Worm (Caenorhabditis elegans) whole organism, L3 larva: ENCODE results near the gene eri-9.
A peak's percentile ranks its signal among the peaks of the same experiment; 100 is the strongest.

Source experiments
- R02D3.7 ChIP-seq: fragments of 150-350 bp; optimal IDR thresholded peaks from 2 replicates; lab custom pipeline; 2014; ENCODE audit warnings: missing biosample characterization, missing genetic modification characterization
- ZK546.5 ChIP-seq: sonication (generic microtip); optimal IDR thresholded peaks from 2 replicates; lab custom pipeline; 2017; ENCODE audit warnings: missing biosample characterization, missing genetic modification characterization
- aly-2 ChIP-seq: fragments of 150-350 bp; optimal IDR thresholded peaks from 2 replicates; lab custom pipeline; 2014; ENCODE audit warnings: missing biosample characterization, missing genetic modification characterization
- ama-1 ChIP-seq: fragments of 150-350 bp; optimal IDR thresholded peaks from 2 replicates; lab custom pipeline; 2018
- ceh-16 ChIP-seq: sonication (generic microtip); optimal IDR thresholded peaks from 2 replicates; lab custom pipeline; 2017; ENCODE audit warnings: missing biosample characterization, missing genetic modification characterization
- ceh-28 ChIP-seq: fragments of 150-350 bp; optimal IDR thresholded peaks from 2 replicates; lab custom pipeline; 2014; ENCODE audit warnings: missing biosample characterization, missing genetic modification reagents, missing genetic modification characterization
- ceh-82 ChIP-seq: fragments of 150-350 bp; optimal IDR thresholded peaks from 2 replicates; lab custom pipeline; 2014; ENCODE audit warnings: missing biosample characterization, missing genetic modification characterization
- ceh-9 ChIP-seq: sonication (generic microtip); optimal IDR thresholded peaks from 2 replicates; lab custom pipeline; 2018; ENCODE audit warnings: missing biosample characterization, missing genetic modification characterization
- daf-12 ChIP-seq: fragments of 150-350 bp; optimal IDR thresholded peaks from 2 replicates; lab custom pipeline; 2014; ENCODE audit warnings: missing biosample characterization, missing genetic modification reagents, missing genetic modification characterization
- egl-27 ChIP-seq: sonication (generic microtip); optimal IDR thresholded peaks from 4 replicates; lab custom pipeline; 2017; ENCODE audit warnings: missing biosample characterization, missing genetic modification reagents, missing genetic modification characterization
- egl-5 ChIP-seq: fragments of 150-350 bp; optimal IDR thresholded peaks from 2 replicates; lab custom pipeline; 2017; ENCODE audit warnings: missing biosample characterization, missing genetic modification reagents, missing genetic modification characterization, inconsistent platforms
- elt-2 ChIP-seq: sonication (generic microtip); optimal IDR thresholded peaks from 2 replicates; lab custom pipeline; 2016; ENCODE audit warnings: missing genetic modification reagents, mild to moderate bottlenecking, missing genetic modification characterization, missing compliant biosample characterization
- elt-3 ChIP-seq, 3 experiments: fragments of 150-350 bp in 1 of 3; sonication (generic microtip) in 2 of 3; optimal IDR thresholded peaks; 2 replicates in 2 of 3; 4 replicates in 1 of 3; lab custom pipeline; 2014 to 2017; ENCODE audit warnings: missing biosample characterization in 3 of 3, missing genetic modification characterization in 3 of 3
- eor-1 ChIP-seq, 2 experiments: fragments of 150-350 bp; optimal IDR thresholded peaks; 2 replicates each; lab custom pipeline; 2014 to 2018; ENCODE audit warnings: missing biosample characterization in 2 of 2, missing genetic modification characterization in 2 of 2
- fkh-10 ChIP-seq: sonication (generic microtip); optimal IDR thresholded peaks from 2 replicates; lab custom pipeline; 2017; ENCODE audit warnings: missing biosample characterization, missing genetic modification reagents, missing genetic modification characterization
- fos-1 ChIP-seq: fragments of 150-350 bp; optimal IDR thresholded peaks from 2 replicates; lab custom pipeline; 2014; ENCODE audit warnings: missing biosample characterization, missing genetic modification characterization
- hmg-11 ChIP-seq: sonication (generic microtip); optimal IDR thresholded peaks from 2 replicates; lab custom pipeline; 2016; ENCODE audit warnings: missing genetic modification characterization, missing compliant biosample characterization
- jun-1 ChIP-seq: fragments of 150-350 bp; optimal IDR thresholded peaks from 2 replicates; lab custom pipeline; 2014; ENCODE audit warnings: missing biosample characterization, missing genetic modification reagents, missing genetic modification characterization
- lin-15B ChIP-seq: fragments of 150-350 bp; optimal IDR thresholded peaks from 2 replicates; lab custom pipeline; 2014; ENCODE audit warnings: missing biosample characterization, missing genetic modification characterization
- lsy-12 ChIP-seq: sonication (generic microtip); optimal IDR thresholded peaks from 2 replicates; lab custom pipeline; 2016; ENCODE audit warnings: mild to moderate bottlenecking, missing genetic modification characterization, missing compliant biosample characterization
- mdl-1 ChIP-seq: fragments of 150-350 bp; optimal IDR thresholded peaks from 2 replicates; lab custom pipeline; 2014; ENCODE audit warnings: missing biosample characterization, missing genetic modification characterization
- nfya-1 ChIP-seq: sonication (generic microtip); optimal IDR thresholded peaks from 2 replicates; lab custom pipeline; 2017; ENCODE audit warnings: missing genetic modification characterization, mild to moderate bottlenecking, missing compliant biosample characterization, antibody characterized with exemption, moderate library complexity; ENCODE audit not compliant: insufficient read depth
- nhr-11 ChIP-seq: fragments of 150-350 bp; optimal IDR thresholded peaks from 2 replicates; lab custom pipeline; 2014; ENCODE audit warnings: missing biosample characterization, missing genetic modification characterization
- nhr-12 ChIP-seq: fragments of 150-350 bp; optimal IDR thresholded peaks from 2 replicates; lab custom pipeline; 2014; ENCODE audit warnings: missing biosample characterization, missing genetic modification characterization
- nhr-23 ChIP-seq: fragments of 150-350 bp; optimal IDR thresholded peaks from 2 replicates; lab custom pipeline; 2014; ENCODE audit warnings: missing biosample characterization, missing genetic modification reagents, missing genetic modification characterization
- nhr-237 ChIP-seq: fragments of 150-350 bp; optimal IDR thresholded peaks from 2 replicates; lab custom pipeline; 2014; ENCODE audit warnings: missing biosample characterization, missing genetic modification characterization
- nhr-28 ChIP-seq: fragments of 150-350 bp; optimal IDR thresholded peaks from 2 replicates; lab custom pipeline; 2014; ENCODE audit warnings: missing biosample characterization, missing genetic modification characterization
- nhr-43 ChIP-seq: sonication (generic microtip); optimal IDR thresholded peaks from 2 replicates; lab custom pipeline; 2016; ENCODE audit warnings: mild to moderate bottlenecking, missing genetic modification characterization, missing compliant biosample characterization; ENCODE audit not compliant: poor library complexity, severe bottlenecking
- nhr-67 ChIP-seq: fragments of 150-350 bp; optimal IDR thresholded peaks from 2 replicates; lab custom pipeline; 2014; ENCODE audit warnings: missing biosample characterization, missing genetic modification characterization
- nhr-76 ChIP-seq: fragments of 150-350 bp; sonication (generic microtip); optimal IDR thresholded peaks from 5 replicates; lab custom pipeline; 2014; ENCODE audit warnings: missing biosample characterization, missing genetic modification characterization
- nhr-77 ChIP-seq: fragments of 150-350 bp; optimal IDR thresholded peaks from 2 replicates; lab custom pipeline; 2014; ENCODE audit warnings: missing biosample characterization, missing genetic modification characterization
- pha-4 ChIP-seq: fragments of 150-350 bp; optimal IDR thresholded peaks from 2 replicates; lab custom pipeline; 2014; ENCODE audit warnings: missing biosample characterization, missing genetic modification reagents, missing genetic modification characterization
- pqm-1 ChIP-seq: fragments of 150-350 bp; optimal IDR thresholded peaks from 2 replicates; lab custom pipeline; 2017; ENCODE audit warnings: missing biosample characterization, missing genetic modification characterization, inconsistent platforms
- skn-1 ChIP-seq: fragments of 150-350 bp; optimal IDR thresholded peaks from 2 replicates; lab custom pipeline; 2014; ENCODE audit warnings: missing biosample characterization, missing genetic modification characterization
- snpc-4 ChIP-seq: fragments of 150-350 bp; optimal IDR thresholded peaks from 2 replicates; lab custom pipeline; 2014; ENCODE audit warnings: missing biosample characterization, missing genetic modification characterization
- tbx-2 ChIP-seq: sonication (generic microtip); optimal IDR thresholded peaks from 2 replicates; lab custom pipeline; 2016; ENCODE audit warnings: mild to moderate bottlenecking, missing genetic modification characterization, missing compliant biosample characterization
- unc-39 ChIP-seq: sonication (generic microtip); optimal IDR thresholded peaks from 4 replicates; lab custom pipeline; 2017; ENCODE audit warnings: missing biosample characterization, missing genetic modification characterization
- unc-62 ChIP-seq: fragments of 150-350 bp; sonication (generic microtip); optimal IDR thresholded peaks from 4 replicates; lab custom pipeline; 2014; ENCODE audit warnings: missing biosample characterization, missing genetic modification reagents, missing genetic modification characterization
- zag-1 ChIP-seq: fragments of 150-350 bp; optimal IDR thresholded peaks from 2 replicates; lab custom pipeline; 2014; ENCODE audit warnings: missing biosample characterization, missing genetic modification characterization
- ztf-11 ChIP-seq: fragments of 150-350 bp; optimal IDR thresholded peaks from 2 replicates; lab custom pipeline; 2014; ENCODE audit warnings: missing biosample characterization, missing genetic modification characterization

The eri-9 gene

DNA sequence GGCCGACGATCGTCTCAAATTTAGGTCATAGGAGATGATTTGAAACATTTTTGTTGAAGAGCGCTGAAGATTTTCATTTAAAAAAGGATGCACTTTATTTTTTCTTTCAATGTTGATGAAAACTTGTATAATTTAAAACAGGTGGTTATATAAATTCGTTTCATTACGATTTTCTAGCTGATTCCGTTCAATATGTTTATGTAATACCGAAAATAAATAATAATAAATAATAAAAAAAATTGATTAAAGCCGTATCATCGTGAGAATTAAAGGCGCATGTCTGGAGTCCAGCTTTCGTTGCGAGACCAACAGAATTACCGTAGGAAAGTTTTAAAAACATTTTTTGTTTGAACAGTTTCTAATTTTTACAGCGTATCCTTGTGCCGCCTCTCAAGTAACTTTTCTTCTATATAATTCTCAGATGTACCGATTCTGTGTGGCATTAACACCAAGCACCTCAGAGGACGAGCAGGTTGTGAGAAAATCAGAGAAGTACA lies at the start of gene eri-9, which contains the start of gene C26E6.12:
eri-9 (plus strand) TSS at position 248 of the 497 bp plus-strand sequence.
C26E6.12 (minus strand) TSS at position 51 of the 497 bp plus-strand sequence.
- no peak for TF ChIP-seq skn-1
- no peak for TF ChIP-seq nhr-23 (tag; lab: Kevin White, UChicago)
- TF ChIP-seq nhr-43 (tag; lab: Kevin White, UChicago), result no peak
- no peak for TF ChIP-seq ceh-16 (tag; lab: Kevin White, UChicago)
- no peak for TF ChIP-seq snpc-4 (tag; lab: Kevin White, UChicago)
- TF ChIP-seq ZK546.5 (tag; lab: Kevin White, UChicago), result no peak
- no peak for TF ChIP-seq lin-15B (tag; lab: Kevin White, UChicago)
- no peak for TF ChIP-seq jun-1 (tag; lab: Kevin White, UChicago)
- no peak for TF ChIP-seq nhr-11 (tag; lab: Kevin White, UChicago)
- no peak for TF ChIP-seq egl-5 (tag; lab: Kevin White, UChicago)
- no peak for TF ChIP-seq pqm-1 (tag; lab: Kevin White, UChicago)
- no peak for TF ChIP-seq lsy-12 (tag; lab: Kevin White, UChicago)
- TF ChIP-seq fos-1 (tag; lab: Kevin White, UChicago), result no peak
- no peak for TF ChIP-seq fkh-10
- TF ChIP-seq hmg-11, result no peak
- no peak for TF ChIP-seq ceh-82 (tag; lab: Kevin White, UChicago)

DNA sequence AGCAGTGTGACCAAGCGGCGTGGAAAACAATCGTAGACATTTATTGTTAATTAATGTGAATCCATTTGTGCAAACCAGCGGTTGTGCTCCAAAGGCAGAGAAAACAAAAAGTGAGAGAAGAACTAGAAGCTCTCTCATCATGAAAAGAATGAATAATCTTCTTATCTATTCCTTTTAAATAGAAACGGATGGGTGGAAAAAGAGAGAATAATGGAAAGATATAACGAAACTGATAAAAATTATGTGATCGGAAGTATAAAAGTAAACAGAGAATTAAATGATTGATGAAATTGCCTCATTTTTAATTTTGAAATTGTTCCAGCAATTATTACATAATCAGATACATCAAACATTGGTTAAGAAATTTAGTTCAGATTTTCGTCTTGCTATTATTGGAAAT lies 48.8 kb upstream of the eri-9 start, which contains the start of gene clec-5:
clec-5 (minus strand) TSS at position 178 of the 400 bp plus-strand sequence.
- TF ChIP-seq zag-1 (tag; lab: Kevin White, UChicago), result no peak
- no peak for TF ChIP-seq ama-1 (lab: Kevin White, UChicago)
- peak; percentile 68 for TF ChIP-seq elt-2 (tag; lab: Kevin White, UChicago)
- no peak for TF ChIP-seq nhr-67 (tag; lab: Kevin White, UChicago)
- no peak for TF ChIP-seq nhr-28 (tag; lab: Kevin White, UChicago)
- TF ChIP-seq nhr-11 (tag; lab: Kevin White, UChicago), result no peak
- no peak for TF ChIP-seq hmg-11
- TF ChIP-seq lsy-12 (tag; lab: Kevin White, UChicago), result no peak
- TF ChIP-seq nhr-23 (tag; lab: Kevin White, UChicago), result no peak
- TF ChIP-seq nhr-76, result no peak
- no peak for TF ChIP-seq ztf-11
- TF ChIP-seq ZK546.5 (tag; lab: Kevin White, UChicago), result no peak
- TF ChIP-seq ceh-16 (tag; lab: Kevin White, UChicago), result no peak
- peak; percentile 17 for TF ChIP-seq jun-1 (tag; lab: Kevin White, UChicago)
- no peak for TF ChIP-seq eor-1 (tag; optimal IDR thresholded peaks at IDR 0.05; lab: Kevin White, UChicago)
- no peak for TF ChIP-seq daf-12 (tag; lab: Kevin White, UChicago)
- TF ChIP-seq mdl-1 (tag; lab: Kevin White, UChicago), result no peak
- TF ChIP-seq pha-4 (tag; lab: Kevin White, UChicago), result peak; percentile 48
- TF ChIP-seq nhr-12, result no peak
- peak; percentile 54 for TF ChIP-seq pqm-1 (tag; lab: Kevin White, UChicago)
- no peak for TF ChIP-seq elt-3 (tag; optimal IDR thresholded peaks at IDR 0.05; lab: Kevin White, UChicago)

DNA sequence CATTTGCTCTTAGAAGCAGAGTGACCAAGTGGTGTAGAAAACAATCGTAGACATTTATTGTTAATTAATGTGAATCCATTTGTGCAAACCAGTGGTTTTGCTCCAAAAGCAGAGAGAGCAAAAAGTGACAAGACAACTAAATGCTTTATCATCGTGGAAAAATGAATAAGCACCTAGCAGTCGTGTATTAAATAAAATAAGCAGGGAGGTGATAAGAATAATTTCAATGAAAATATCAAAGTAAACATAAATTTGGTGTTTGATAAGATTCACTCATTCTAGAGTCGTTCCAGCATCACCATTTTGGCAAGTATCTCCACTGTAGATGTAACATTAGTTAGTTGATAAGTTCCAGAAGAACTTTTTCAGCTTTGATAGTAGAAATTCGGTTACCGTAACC lies 45.0 kb upstream of the eri-9 start, which contains the start of gene clec-6:
clec-6 (minus strand) TSS at position 154 of the 400 bp plus-strand sequence.
- TF ChIP-seq aly-2 (tag; lab: Kevin White, UChicago), result no peak
- TF ChIP-seq egl-27 (tag; lab: Kevin White, UChicago), result no peak
- no peak for TF ChIP-seq mdl-1 (tag; lab: Kevin White, UChicago)
- no peak for TF ChIP-seq ceh-9 (tag; lab: Kevin White, UChicago)
- TF ChIP-seq ztf-11, result no peak
- TF ChIP-seq unc-62, result no peak
- no peak for TF ChIP-seq ama-1 (lab: Kevin White, UChicago)
- TF ChIP-seq pqm-1 (tag; lab: Kevin White, UChicago), result peak; percentile 23
- TF ChIP-seq nhr-237 (tag; lab: Kevin White, UChicago), result no peak
- TF ChIP-seq nhr-67 (tag; lab: Kevin White, UChicago), result no peak
- no peak for TF ChIP-seq unc-39 (tag; lab: Kevin White, UChicago)
- TF ChIP-seq nfya-1 (tag; lab: Kevin White, UChicago), result no peak
- no peak for TF ChIP-seq nhr-77 (tag; lab: Kevin White, UChicago)
- no peak for TF ChIP-seq fos-1 (tag; lab: Kevin White, UChicago)
- TF ChIP-seq skn-1, result no peak
- peak; percentile 33 for TF ChIP-seq pha-4 (tag; lab: Kevin White, UChicago)
- no peak for TF ChIP-seq daf-12 (tag; lab: Kevin White, UChicago)
- TF ChIP-seq ZK546.5 (tag; lab: Kevin White, UChicago), result no peak
- TF ChIP-seq nhr-11 (tag; lab: Kevin White, UChicago), result no peak
- no peak for TF ChIP-seq egl-5 (tag; lab: Kevin White, UChicago)
- peak; percentile 60 for TF ChIP-seq elt-2 (tag; lab: Kevin White, UChicago)
- no peak for TF ChIP-seq R02D3.7 (tag; lab: Kevin White, UChicago)
- no peak for TF ChIP-seq nhr-23 (tag; lab: Kevin White, UChicago)
- no peak for TF ChIP-seq tbx-2 (tag; lab: Kevin White, UChicago)
- TF ChIP-seq ceh-28, result no peak
- TF ChIP-seq lin-15B (tag; lab: Kevin White, UChicago), result no peak
